Fruit fly (Drosophila melanogaster) whole organism, embryonic: Measurements from ENCODE around the gene CG9107.

Experiments used
- BEAF-32 ChIP-seq: fragments of 200-800 bp; sonication (Bioruptor generic); optimal IDR thresholded peaks from 3 replicates; lab custom pipeline; 2017; ENCODE audit warnings: missing biosample characterization, missing genetic modification characterization, mild to moderate bottlenecking, moderate library complexity, missing genetic modification reagents
- Bteb2 ChIP-seq: fragments of 200-800 bp; sonication (Bioruptor generic); optimal IDR thresholded peaks from 2 replicates; lab custom pipeline; 2016; ENCODE audit warnings: missing biosample characterization, missing genetic modification characterization
- CG11695 ChIP-seq: fragments of 200-800 bp; sonication (Bioruptor generic); IDR thresholded peaks from 3 replicates; pipeline ENCODE4 v1.3.6; 2022; ENCODE audit warnings: missing biosample characterization, missing genetic modification characterization
- CG13775 ChIP-seq: fragments of 200-800 bp; sonication (Bioruptor generic); optimal IDR thresholded peaks from 3 replicates; lab custom pipeline; 2017; ENCODE audit warnings: missing biosample characterization, mild to moderate bottlenecking, missing genetic modification characterization
- CG13894 ChIP-seq: fragments of 200-800 bp; sonication (Bioruptor generic); optimal IDR thresholded peaks from 3 replicates; lab custom pipeline; 2018; ENCODE audit warnings: missing biosample characterization, mild to moderate bottlenecking, missing genetic modification characterization, moderate library complexity
- CG15073 ChIP-seq: fragments of 200-800 bp; sonication (Bioruptor generic); optimal IDR thresholded peaks from 2 replicates; lab custom pipeline; 2016; ENCODE audit warnings: missing biosample characterization, missing genetic modification characterization
- CG30020 ChIP-seq: fragments of 200-800 bp; optimal IDR thresholded peaks from 2 replicates; lab custom pipeline; 2019; ENCODE audit warnings: missing biosample characterization, mild to moderate bottlenecking, missing genetic modification characterization, moderate library complexity
- CG31365 ChIP-seq: fragments of 200-800 bp; sonication (Bioruptor generic); optimal IDR thresholded peaks from 2 replicates; lab custom pipeline; 2018; ENCODE audit warnings: missing biosample characterization, mild to moderate bottlenecking, missing genetic modification characterization
- CG31388 ChIP-seq: fragments of 200-800 bp; sonication (Bioruptor generic); optimal IDR thresholded peaks from 2 replicates; lab custom pipeline; 2016; ENCODE audit warnings: missing biosample characterization, missing genetic modification characterization
- CG3726 ChIP-seq: fragments of 200-800 bp; sonication (Bioruptor generic); IDR thresholded peaks from 3 replicates; pipeline ENCODE4, ENCODE4 v1.3.6; 2022; ENCODE audit warnings: missing biosample characterization, missing genetic modification characterization
- CG42726 ChIP-seq: fragments of 200-800 bp; sonication (Bioruptor generic); IDR thresholded peaks from 2 replicates; pipeline ENCODE4 v1.3.6; 2022; ENCODE audit warnings: missing biosample characterization, missing genetic modification characterization; ENCODE audit not compliant: partially characterized antibody
- CG8290 ChIP-seq, 3 experiments: fragments of 200-800 bp; sonication (Bioruptor generic); optimal IDR thresholded peaks; 2 replicates each; lab custom pipeline; 2016 to 2019; ENCODE audit warnings: missing biosample characterization in 3 of 3, missing genetic modification characterization in 3 of 3, mild to moderate bottlenecking in 2 of 3, moderate library complexity in 1 of 3
- CHES-1-like ChIP-seq: fragments of 200-800 bp; sonication (Bioruptor generic); optimal IDR thresholded peaks from 2 replicates; lab custom pipeline; 2016; ENCODE audit warnings: missing biosample characterization, missing genetic modification characterization
- CkIIα-i1 ChIP-seq: fragments of 200-800 bp; sonication (Bioruptor generic); IDR thresholded peaks from 2 replicates; pipeline ENCODE4 v1.3.6; 2022; ENCODE audit warnings: missing biosample characterization, missing genetic modification characterization
- CrebB ChIP-seq: fragments of 200-800 bp; sonication (Bioruptor generic); optimal IDR thresholded peaks from 3 replicates; lab custom pipeline; 2018; ENCODE audit warnings: missing biosample characterization, mild to moderate bottlenecking, missing genetic modification characterization
- HHEX ChIP-seq: fragments of 200-800 bp; sonication (Bioruptor generic); optimal IDR thresholded peaks from 3 replicates; lab custom pipeline; 2017; ENCODE audit warnings: missing biosample characterization, mild to moderate bottlenecking, missing genetic modification characterization, missing genetic modification reagents
- Lpt ChIP-seq: fragments of >200 bp; optimal IDR thresholded peaks from 2 replicates; lab custom pipeline; 2018; ENCODE audit warnings: missing biosample characterization, missing genetic modification characterization
- MBD-R2 ChIP-seq: fragments of 200-800 bp; sonication (Bioruptor generic); IDR thresholded peaks from 2 replicates; pipeline ENCODE4 v1.3.6; 2022; ENCODE audit warnings: missing biosample characterization, missing genetic modification characterization
- MESR4 ChIP-seq: fragments of 200-800 bp; sonication (Bioruptor generic); optimal IDR thresholded peaks from 2 replicates; lab custom pipeline; 2018; ENCODE audit warnings: missing biosample characterization, mild to moderate bottlenecking, missing genetic modification characterization, moderate library complexity
- NC2β ChIP-seq: fragments of 200-800 bp; sonication (Bioruptor generic); optimal IDR thresholded peaks from 2 replicates; lab custom pipeline; 2016; ENCODE audit warnings: missing biosample characterization, missing genetic modification characterization
- NK7.1 ChIP-seq: fragments of 200-800 bp; sonication (Bioruptor generic); optimal IDR thresholded peaks from 3 replicates; lab custom pipeline; 2016; ENCODE audit warnings: missing biosample characterization, missing genetic modification characterization
- Neu2 ChIP-seq: fragments of 200-800 bp; sonication (Bioruptor generic); optimal IDR thresholded peaks from 3 replicates; lab custom pipeline; 2016; ENCODE audit warnings: missing biosample characterization, missing genetic modification characterization, borderline replicate concordance
- Spps ChIP-seq: fragments of 200-800 bp; sonication (Bioruptor generic); optimal IDR thresholded peaks from 2 replicates; lab custom pipeline; 2018; ENCODE audit warnings: missing biosample characterization, mild to moderate bottlenecking, missing genetic modification characterization
- Trl ChIP-seq, 3 experiments: fragments of >200 bp in 2 of 3; fragments of 200-800 bp in 1 of 3; sonication (Bioruptor generic) in 1 of 3; optimal IDR thresholded peaks; 2 replicates in 1 of 3; 3 replicates in 2 of 3; lab custom pipeline; 2016 to 2017; ENCODE audit warnings: missing biosample characterization in 1 of 3, missing genetic modification characterization in 1 of 3
- Xrp1 ChIP-seq: fragments of 200-800 bp; sonication (Bioruptor generic); IDR thresholded peaks from 2 replicates; pipeline ENCODE4 v1.3.6; 2022; ENCODE audit warnings: missing biosample characterization, missing genetic modification characterization
- cad ChIP-seq: fragments of >200 bp; optimal IDR thresholded peaks from 2 replicates; lab custom pipeline; 2017; ENCODE audit warnings: missing biosample characterization, missing genetic modification characterization
- eyg ChIP-seq: fragments of 200-800 bp; sonication (Bioruptor generic); optimal IDR thresholded peaks from 3 replicates; lab custom pipeline; 2016; ENCODE audit warnings: missing biosample characterization, missing genetic modification characterization
- fd3F ChIP-seq: fragments of 200-800 bp; sonication (Bioruptor generic); optimal IDR thresholded peaks from 2 replicates; lab custom pipeline; 2018; ENCODE audit warnings: missing biosample characterization, mild to moderate bottlenecking, missing genetic modification characterization, moderate library complexity
- gce ChIP-seq: fragments of 200-800 bp; sonication (Bioruptor generic); IDR thresholded peaks from 3 replicates; pipeline ENCODE4 v1.3.6; 2022; ENCODE audit warnings: missing biosample characterization, missing genetic modification characterization
- gsb-n ChIP-seq: fragments of 200-800 bp; sonication (Bioruptor generic); optimal IDR thresholded peaks from 3 replicates; lab custom pipeline; 2018; ENCODE audit warnings: missing biosample characterization, mild to moderate bottlenecking, missing genetic modification characterization
- lmd ChIP-seq: fragments of 200-800 bp; sonication (Bioruptor generic); IDR thresholded peaks from 2 replicates; pipeline ENCODE4 v1.3.6; 2022; ENCODE audit warnings: missing biosample characterization, missing genetic modification characterization
- nmo ChIP-seq: fragments of 200-800 bp; sonication (Bioruptor generic); optimal IDR thresholded peaks from 2 replicates; lab custom pipeline; 2018; ENCODE audit warnings: missing biosample characterization, mild to moderate bottlenecking, missing genetic modification characterization, moderate library complexity
- pb ChIP-seq: fragments of 200-800 bp; sonication (Bioruptor generic); optimal IDR thresholded peaks from 3 replicates; lab custom pipeline; 2016; ENCODE audit warnings: missing biosample characterization, missing genetic modification characterization
- pnt ChIP-seq: fragments of 200-800 bp; sonication (Bioruptor generic); optimal IDR thresholded peaks from 3 replicates; lab custom pipeline; 2016; ENCODE audit warnings: missing biosample characterization, missing genetic modification characterization
- sd ChIP-seq: fragments of 200-800 bp; sonication (Bioruptor generic); optimal IDR thresholded peaks from 3 replicates; lab custom pipeline; 2018; ENCODE audit warnings: missing biosample characterization, mild to moderate bottlenecking, missing genetic modification characterization, moderate library complexity
- sna ChIP-seq: fragments of 200-800 bp; sonication (Bioruptor generic); IDR thresholded peaks from 2 replicates; pipeline ENCODE4 v1.3.6; 2022; ENCODE audit warnings: missing biosample characterization, missing genetic modification characterization; ENCODE audit not compliant: partially characterized antibody
- stwl ChIP-seq: fragments of 200-800 bp; sonication (Bioruptor generic); optimal IDR thresholded peaks from 3 replicates; lab custom pipeline; 2018; ENCODE audit warnings: missing biosample characterization, mild to moderate bottlenecking, missing genetic modification characterization, moderate library complexity
- unpg ChIP-seq: fragments of 200-800 bp; sonication (Bioruptor generic); optimal IDR thresholded peaks from 3 replicates; lab custom pipeline; 2018; ENCODE audit warnings: missing biosample characterization, mild to moderate bottlenecking, missing genetic modification characterization, moderate library complexity
- vvl ChIP-seq: fragments of 200-800 bp; sonication (Bioruptor generic); IDR thresholded peaks from 2 replicates; pipeline ENCODE4 v1.3.6; 2022; ENCODE audit warnings: missing biosample characterization, missing genetic modification characterization
- zen ChIP-seq: fragments of 200-800 bp; sonication (Bioruptor generic); optimal IDR thresholded peaks from 3 replicates; lab custom pipeline; 2018; ENCODE audit warnings: missing biosample characterization, mild to moderate bottlenecking, missing genetic modification characterization, moderate library complexity

CG9107 gene

DNA sequence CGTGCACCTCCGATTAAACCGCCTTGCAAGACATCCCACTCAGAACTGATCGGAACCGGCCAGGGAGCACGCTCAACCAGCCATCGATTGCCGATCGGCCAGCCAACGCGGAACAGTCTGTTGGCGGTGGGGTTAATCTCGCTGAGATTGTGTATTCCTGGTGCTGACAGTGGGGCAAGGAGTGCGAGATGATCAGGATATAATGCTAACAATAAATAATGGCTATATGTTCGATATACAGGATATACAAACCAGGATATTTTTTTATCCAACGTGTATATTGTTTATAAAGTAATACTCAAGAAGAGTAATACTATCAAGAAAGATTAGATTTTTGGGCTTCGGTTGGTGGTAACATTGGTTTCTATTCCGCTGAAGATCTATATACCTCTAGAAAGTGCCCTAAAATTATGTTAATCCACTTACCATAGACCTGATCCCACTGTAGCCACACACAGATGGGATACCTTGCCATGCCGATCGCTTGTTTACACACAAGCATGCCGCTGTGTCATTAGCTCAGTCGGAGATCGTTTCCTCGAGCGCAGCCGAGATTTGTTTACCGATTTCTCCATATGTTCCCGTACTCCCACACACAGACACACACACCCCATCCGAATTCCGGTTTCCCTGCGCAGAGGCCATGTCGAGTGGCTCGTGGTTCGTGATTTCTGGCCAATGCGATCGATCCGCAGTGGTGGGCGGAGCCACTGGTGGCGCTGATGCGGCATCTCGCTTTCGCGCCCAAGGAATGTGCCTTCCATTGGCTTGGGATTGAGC lies 4.8 kb downstream of the CG9107 start, which contains the start of gene H2.0 (continued):
- no peak for TF ChIP-seq cad (GFP tag; lab: Kevin White, UChicago)
- peak; percentile 13 for TF ChIP-seq Spps
- peak; percentile 6 for TF ChIP-seq pnt (GFP tag; lab: Kevin White, UChicago)
- TF ChIP-seq fd3F (GFP tag; lab: Kevin White, UChicago): no peak
- TF ChIP-seq Bteb2 (GFP tag; lab: Kevin White, UChicago): no peak
- TF ChIP-seq CHES-1-like (GFP tag; lab: Kevin White, UChicago): no peak
- peak; percentile 10 for TF ChIP-seq gsb-n (tag; lab: Kevin White, UChicago)
- TF ChIP-seq CkIIα-i1 (GFP tag; lab: Robert Waterston, UW): no peak
- no peak for TF ChIP-seq CG15073 (GFP tag; lab: Kevin White, UChicago)
- TF ChIP-seq Neu2 (GFP tag; lab: Kevin White, UChicago): no peak
- 0 out of 3 replicates have a peak, but pooled peaks have one; percentile 28 for TF ChIP-seq CG11695 (GFP tag; lab: Robert Waterston, UW)
- TF ChIP-seq CG8290 (GFP tag; optimal IDR thresholded peaks at IDR 0.05; lab: Kevin White, UChicago): no peak
- no peak for TF ChIP-seq CG8290 (tag; optimal IDR thresholded peaks at IDR 0.05; lab: Kevin White, UChicago)
- TF ChIP-seq sd (tag; lab: Kevin White, UChicago): peak; percentile 88
- TF ChIP-seq MESR4 (GFP tag; lab: Kevin White, UChicago): no peak
- TF ChIP-seq CG30020: no peak
- TF ChIP-seq nmo: peak; percentile 59
- TF ChIP-seq Trl (optimal IDR thresholded peaks at IDR 0.05; lab: Kevin White, UChicago): no peak
- peak; percentile 6 for TF ChIP-seq Trl (GFP tag; optimal IDR thresholded peaks at IDR 0.05; lab: Kevin White, UChicago)
- TF ChIP-seq sna: no peak
- TF ChIP-seq NC2β (GFP tag; lab: Kevin White, UChicago): no peak
- TF ChIP-seq zen (tag; lab: Kevin White, UChicago): peak; percentile 20
- TF ChIP-seq HHEX: no peak
- TF ChIP-seq gce: no peak
- TF ChIP-seq CrebB: no peak
- no peak for TF ChIP-seq eyg (GFP tag; lab: Kevin White, UChicago)
- no peak; the same call in 1 of the 2 replicates for TF ChIP-seq vvl (GFP tag; lab: Robert Waterston, UW)
- TF ChIP-seq MBD-R2: no peak
- TF ChIP-seq pb: no peak
- TF ChIP-seq CG13775 (GFP tag; lab: Kevin White, UChicago): peak; percentile 25
- no peak for TF ChIP-seq Lpt (GFP tag; lab: Kevin White, UChicago)
- no peak for TF ChIP-seq BEAF-32 (GFP tag; lab: Kevin White, UChicago)
- TF ChIP-seq CG31365: no peak
- TF ChIP-seq Xrp1 (GFP tag; lab: Robert Waterston, UW): peak; percentile 47; the same call in 1 of the 2 replicates
- no peak for TF ChIP-seq NK7.1 (GFP tag; lab: Kevin White, UChicago)
- TF ChIP-seq unpg (GFP tag; lab: Kevin White, UChicago): peak; percentile 18
- peak; percentile 53 for TF ChIP-seq lmd (GFP tag; lab: Robert Waterston, UW)
- no peak for TF ChIP-seq CG31388 (GFP tag; lab: Kevin White, UChicago)
- TF ChIP-seq stwl (tag; lab: Kevin White, UChicago): no peak
- no peak for TF ChIP-seq CG42726 (GFP tag; lab: Robert Waterston, UW)
- TF ChIP-seq CG13894 (tag; lab: Kevin White, UChicago): no peak
- TF ChIP-seq CG3726 (GFP tag; lab: Robert Waterston, UW): no peak
